Worm (Caenorhabditis elegans) whole organism, L1 larva: ENCODE data around the gene sri-71.

Experiments
- C04F5.9 ChIP-seq: sonication (generic microtip); optimal IDR thresholded peaks from 2 replicates; lab custom pipeline; 2016; ENCODE audit warnings: missing genetic modification characterization, missing compliant biosample characterization
- C16A3.4 ChIP-seq: fragments of 150-350 bp; optimal IDR thresholded peaks from 2 replicates; lab custom pipeline; 2014; ENCODE audit warnings: missing biosample characterization, missing genetic modification characterization
- F16B12.6 ChIP-seq: fragments of 150-350 bp; optimal IDR thresholded peaks from 2 replicates; lab custom pipeline; 2014; ENCODE audit warnings: missing biosample characterization, missing genetic modification characterization
- blmp-1 ChIP-seq: fragments of 150-350 bp; optimal IDR thresholded peaks from 2 replicates; lab custom pipeline; 2014; ENCODE audit warnings: missing biosample characterization, missing genetic modification characterization
- ceh-63 ChIP-seq: fragments of 200-800 bp; sonication (Bioruptor generic); optimal IDR thresholded peaks from 2 replicates; lab custom pipeline; 2018; ENCODE audit warnings: mild to moderate bottlenecking, missing genetic modification characterization, missing compliant biosample characterization
- ceh-8 ChIP-seq: fragments of 200-800 bp; sonication (Bioruptor generic); optimal IDR thresholded peaks from 2 replicates; lab custom pipeline; 2018; ENCODE audit warnings: mild to moderate bottlenecking, missing genetic modification characterization, moderate library complexity, missing compliant biosample characterization
- ceh-88 ChIP-seq: fragments of 200-800 bp; sonication (Bioruptor generic); IDR thresholded peaks from 2 replicates; pipeline ENCODE4 v1.3.6; 2022; ENCODE audit warnings: missing genetic modification characterization, missing compliant biosample characterization
- ces-1 ChIP-seq: fragments of 150-350 bp; optimal IDR thresholded peaks from 2 replicates; lab custom pipeline; 2014; ENCODE audit warnings: missing biosample characterization, missing genetic modification reagents, missing genetic modification characterization
- dpl-1 ChIP-seq, 3 experiments: fragments of 150-350 bp in 2 of 3; sonication (generic microtip) in 1 of 3; optimal IDR thresholded peaks; 2 replicates each; lab custom pipeline; 2014 to 2017; ENCODE audit warnings: missing biosample characterization in 3 of 3, missing genetic modification characterization in 3 of 3, missing genetic modification reagents in 3 of 3
- efl-1 ChIP-seq, 4 experiments: fragments of 150-350 bp; optimal IDR thresholded peaks in 3 of 4; peaks in 1 of 4; 1 replicate in 1 of 4; 2 replicates in 3 of 4; lab custom pipeline; 2014; ENCODE audit warnings: missing biosample characterization in 2 of 4, missing genetic modification characterization in 2 of 4, missing genetic modification reagents in 2 of 4
- efl-3 ChIP-seq: fragments of 200-800 bp; sonication (Bioruptor generic); optimal IDR thresholded peaks from 2 replicates; lab custom pipeline; 2018; ENCODE audit warnings: mild to moderate bottlenecking, missing genetic modification characterization, missing compliant biosample characterization
- egl-27 ChIP-seq, 2 experiments: fragments of 150-350 bp in 1 of 2; sonication (generic microtip); optimal IDR thresholded peaks; 3 replicates each; lab custom pipeline; 2017 to 2018; ENCODE audit warnings: missing biosample characterization in 2 of 2, missing genetic modification characterization in 2 of 2, missing genetic modification reagents in 2 of 2
- fkh-4 ChIP-seq: sonication (generic microtip); optimal IDR thresholded peaks from 2 replicates; lab custom pipeline; 2016; ENCODE audit warnings: missing compliant biosample characterization, missing genetic modification characterization, borderline replicate concordance
- fkh-8 ChIP-seq: sonication (generic microtip); optimal IDR thresholded peaks from 2 replicates; lab custom pipeline; 2016; ENCODE audit warnings: mild to moderate bottlenecking, missing genetic modification characterization, missing compliant biosample characterization
- grh-1 ChIP-seq: fragments of 200-800 bp; sonication (Bioruptor generic); IDR thresholded peaks from 2 replicates; pipeline ENCODE4 v1.3.6; 2022; ENCODE audit warnings: missing genetic modification reagents, missing genetic modification characterization, missing compliant biosample characterization
- irx-1 ChIP-seq: sonication (generic microtip); optimal IDR thresholded peaks from 2 replicates; lab custom pipeline; 2016; ENCODE audit warnings: missing genetic modification characterization, missing compliant biosample characterization
- jun-1 ChIP-seq: fragments of 150-350 bp; optimal IDR thresholded peaks from 2 replicates; lab custom pipeline; 2014; ENCODE audit warnings: missing biosample characterization, missing genetic modification reagents, missing genetic modification characterization
- lin-35 ChIP-seq, 2 experiments: fragments of 150-350 bp; optimal IDR thresholded peaks; 2 replicates each; lab custom pipeline; 2014; ENCODE audit warnings: missing biosample characterization in 2 of 2, missing genetic modification characterization in 2 of 2, missing genetic modification reagents in 2 of 2
- lin-39 ChIP-seq: fragments of 150-350 bp; optimal IDR thresholded peaks from 2 replicates; lab custom pipeline; 2014; ENCODE audit warnings: missing biosample characterization, missing genetic modification reagents, missing genetic modification characterization
- lsy-2 ChIP-seq, 2 experiments: fragments of 150-350 bp; optimal IDR thresholded peaks; 2 replicates each; lab custom pipeline; 2014; ENCODE audit warnings: missing biosample characterization in 2 of 2, missing genetic modification characterization in 2 of 2
- mab-9 ChIP-seq: fragments of 200-800 bp; sonication (Bioruptor generic); IDR thresholded peaks from 2 replicates; pipeline ENCODE4 v1.3.6; 2022; ENCODE audit warnings: missing genetic modification reagents, missing genetic modification characterization, missing compliant biosample characterization
- mdl-1 ChIP-seq, 2 experiments: fragments of 150-350 bp; optimal IDR thresholded peaks; 2 replicates each; lab custom pipeline; 2014 to 2017; ENCODE audit warnings: missing biosample characterization in 2 of 2, missing genetic modification characterization in 2 of 2, inconsistent platforms in 1 of 2
- mep-1 ChIP-seq: fragments of 150-350 bp; optimal IDR thresholded peaks from 2 replicates; lab custom pipeline; 2014; ENCODE audit warnings: missing biosample characterization, missing genetic modification characterization
- nhr-11 ChIP-seq: fragments of 150-350 bp; optimal IDR thresholded peaks from 2 replicates; lab custom pipeline; 2014; ENCODE audit warnings: missing biosample characterization, missing genetic modification characterization
- nhr-20 ChIP-seq: sonication (generic microtip); optimal IDR thresholded peaks from 2 replicates; lab custom pipeline; 2016; ENCODE audit warnings: mild to moderate bottlenecking, missing genetic modification characterization, missing compliant biosample characterization
- nhr-28 ChIP-seq: fragments of 150-350 bp; optimal IDR thresholded peaks from 2 replicates; lab custom pipeline; 2014; ENCODE audit warnings: missing biosample characterization, missing genetic modification characterization
- nhr-71 ChIP-seq: sonication (generic microtip); optimal IDR thresholded peaks from 2 replicates; lab custom pipeline; 2016; ENCODE audit warnings: mild to moderate bottlenecking, missing genetic modification characterization, moderate library complexity, missing compliant biosample characterization
- nhr-76 ChIP-seq: sonication (generic microtip); optimal IDR thresholded peaks from 2 replicates; lab custom pipeline; 2017; ENCODE audit warnings: missing biosample characterization, missing genetic modification characterization
- nhr-85 ChIP-seq: sonication (generic microtip); peaks from one replicate; lab custom pipeline; 2016; ENCODE audit warnings: missing genetic modification characterization, inconsistent platforms, missing compliant biosample characterization
- pqm-1 ChIP-seq: sonication (generic microtip); optimal IDR thresholded peaks from 3 replicates; lab custom pipeline; 2017; ENCODE audit warnings: missing biosample characterization, missing genetic modification characterization
- rnt-1 ChIP-seq: sonication (generic microtip); optimal IDR thresholded peaks from 2 replicates; lab custom pipeline; 2016; ENCODE audit warnings: mild to moderate bottlenecking, missing genetic modification characterization, moderate library complexity, missing compliant biosample characterization
- skn-1 ChIP-seq: fragments of 150-350 bp; optimal IDR thresholded peaks from 2 replicates; lab custom pipeline; 2014; ENCODE audit warnings: missing biosample characterization, missing genetic modification characterization
- swsn-7 ChIP-seq: sonication (generic microtip); optimal IDR thresholded peaks from 2 replicates; lab custom pipeline; 2016; ENCODE audit warnings: missing genetic modification characterization, missing compliant biosample characterization
- tbx-2 ChIP-seq: sonication (generic microtip); optimal IDR thresholded peaks from 2 replicates; lab custom pipeline; 2016; ENCODE audit warnings: missing genetic modification characterization, missing compliant biosample characterization
- vab-15 ChIP-seq: sonication (generic microtip); optimal IDR thresholded peaks from 2 replicates; lab custom pipeline; 2017; ENCODE audit warnings: missing genotype, mild to moderate bottlenecking, missing genetic modification characterization, missing compliant biosample characterization
- xbp-1 ChIP-seq: sonication (generic microtip); optimal IDR thresholded peaks from 2 replicates; lab custom pipeline; 2016; ENCODE audit warnings: missing genetic modification characterization, missing compliant biosample characterization
- zip-4 ChIP-seq: fragments of 200-800 bp; sonication (Bioruptor generic); optimal IDR thresholded peaks from 2 replicates; lab custom pipeline; 2018; ENCODE audit warnings: mild to moderate bottlenecking, missing genetic modification characterization, moderate library complexity, missing compliant biosample characterization

The sri-71 gene

ce11 chrII:2631169-2631568, 3.6 kb downstream of the sri-71 start, which contains the start of gene D2062.1:
TSS of gene D2062.1 (plus strand) at chrII:2631469.
- TF ChIP-seq egl-27 (tag; optimal IDR thresholded peaks at IDR 0.05; lab: Kevin White, UChicago) (no peak), irx-1 (tag; lab: Kevin White, UChicago) (no peak), mdl-1 (tag; optimal IDR thresholded peaks at IDR 0.05; lab: Kevin White, UChicago) (no peak), C04F5.9 (no peak), nhr-28 (tag; lab: Kevin White, UChicago) (no peak), xbp-1 (tag; lab: Kevin White, UChicago) (no peak), tbx-2 (tag; lab: Kevin White, UChicago) (no peak), pqm-1 (tag; lab: Kevin White, UChicago) (no peak), skn-1 (tag; lab: Kevin White, UChicago) (no peak), ceh-8 (GFP tag; lab: Kevin White, UChicago) (no peak), F16B12.6 (tag; lab: Kevin White, UChicago) (no peak), efl-3 (no peak)

- TF ChIP-seq nhr-11 (tag; lab: Kevin White, UChicago) (no peak), lin-39 (tag; lab: Kevin White, UChicago) (no peak), rnt-1 (tag; lab: Kevin White, UChicago) (no peak), ceh-88 (GFP tag; lab: Robert Waterston, UW) (no peak), fkh-4 (no peak), ces-1 (GFP tag; lab: Kevin White, UChicago) (no peak), pqm-1 (tag; lab: Kevin White, UChicago) (no peak)
Observed at ce11 chrII:2637359-2637758, 9.8 kb downstream of the sri-71 start, which contains the start of gene F22E5.21. TSS of gene F22E5.21 (minus strand) at chrII:2637459.

- TF ChIP-seq jun-1 (tag; lab: Kevin White, UChicago) (no peak), fkh-8 (tag; lab: Kevin White, UChicago) (no peak), nhr-71 (tag; lab: Kevin White, UChicago) (no peak), skn-1 (tag; lab: Kevin White, UChicago) (peak; percentile 57), swsn-7 (peak; percentile 17), grh-1 (GFP tag; lab: Robert Waterston, UW) (no peak), lin-35 (GFP tag; optimal IDR thresholded peaks at IDR 0.05; lab: Kevin White, UChicago) (peak; percentile 80 to 92), dpl-1 (GFP tag; optimal IDR thresholded peaks at IDR 0.05; lab: Kevin White, UChicago) (peak; percentile 81 to 91 (median 89)), blmp-1 (peak; percentile 13), mep-1 (tag; lab: Kevin White, UChicago) (no peak), tbx-2 (tag; lab: Kevin White, UChicago) (no peak), ceh-63 (GFP tag; lab: Kevin White, UChicago) (no peak), C16A3.4 (tag; lab: Kevin White, UChicago) (peak; percentile 16), irx-1 (tag; lab: Kevin White, UChicago) (peak; percentile 4), nhr-20 (tag; lab: Kevin White, UChicago) (peak; percentile 25), efl-1 (optimal IDR thresholded peaks at IDR 0.05; lab: Kevin White, UChicago) (peak; percentile 91 to 97), efl-1 (GFP tag; optimal IDR thresholded peaks at IDR 0.05 in 1 of 2; lab: Kevin White, UChicago) (peak; percentile 91 to 99), xbp-1 (tag; lab: Kevin White, UChicago) (peak; percentile 9), nhr-85 (tag; lab: Kevin White, UChicago) (peak; percentile 48), rnt-1 (tag; lab: Kevin White, UChicago) (no peak), F16B12.6 (tag; lab: Kevin White, UChicago) (no peak), zip-4 (GFP tag; lab: Kevin White, UChicago) (no peak), nhr-76 (tag; lab: Kevin White, UChicago) (no peak), mab-9 (GFP tag; lab: Robert Waterston, UW) (no peak), lsy-2 (tag; optimal IDR thresholded peaks at IDR 0.05; lab: Kevin White, UChicago) (peak; percentile 33 to 59), vab-15 (tag; lab: Kevin White, UChicago) (no peak)
Observed at ce11 chrII:2638062-2638461, 10.5 kb downstream of the sri-71 start, which contains the start of gene F22E5.9. TSS of gene F22E5.9 (plus strand) at chrII:2638388.
